Worm (Caenorhabditis elegans) whole organism, L4 larva: Measurements from ENCODE around the gene R09D1.12.

Source experiments
- F37D6.2 ChIP-seq: sonication (generic microtip); optimal IDR thresholded peaks from 2 replicates; lab custom pipeline; 2016; ENCODE audit warnings: mild to moderate bottlenecking, missing genetic modification characterization, missing compliant biosample characterization
- R02D3.7 ChIP-seq: fragments of 150-350 bp; sonication (generic microtip); optimal IDR thresholded peaks from 3 replicates; lab custom pipeline; 2014; ENCODE audit warnings: missing biosample characterization, missing genetic modification characterization
- T26A8.4 ChIP-seq: fragments of 200-800 bp; sonication (Bioruptor generic); IDR thresholded peaks from 2 replicates; pipeline ENCODE4 v1.3.6; 2022; ENCODE audit warnings: missing genetic modification characterization, missing compliant biosample characterization
- Y75B8A.6 ChIP-seq: fragments of 200-800 bp; sonication (Bioruptor generic); IDR thresholded peaks from 2 replicates; pipeline ENCODE4 v1.3.6; 2022; ENCODE audit warnings: missing genetic modification reagents, missing genetic modification characterization, missing compliant biosample characterization
- aha-1 ChIP-seq: fragments of 150-350 bp; peaks from one replicate; lab custom pipeline; 2014; ENCODE audit warnings: missing biosample characterization, missing genetic modification characterization
- ama-1 ChIP-seq: fragments of 150-350 bp; optimal IDR thresholded peaks from 2 replicates; lab custom pipeline; 2014; ENCODE audit warnings: inconsistent platforms, mixed read lengths
- arid-1 ChIP-seq: fragments of 200-800 bp; sonication (Bioruptor generic); conservative IDR thresholded peaks from 2 replicates; pipeline ENCODE4 v1.3.6; 2022; ENCODE audit warnings: missing genetic modification reagents, missing genetic modification characterization, missing compliant biosample characterization
- attf-4 ChIP-seq: sonication (generic microtip); optimal IDR thresholded peaks from 3 replicates; lab custom pipeline; 2017; ENCODE audit warnings: missing biosample characterization, missing genetic modification characterization
- ceh-28 ChIP-seq: fragments of 150-350 bp; optimal IDR thresholded peaks from 2 replicates; lab custom pipeline; 2014; ENCODE audit warnings: missing biosample characterization, missing genetic modification reagents, missing genetic modification characterization
- ceh-62 ChIP-seq: sonication (generic microtip); optimal IDR thresholded peaks from 2 replicates; lab custom pipeline; 2017; ENCODE audit warnings: missing biosample characterization, missing genetic modification characterization
- ces-1 ChIP-seq: fragments of 150-350 bp; sonication (generic microtip); optimal IDR thresholded peaks from 4 replicates; lab custom pipeline; 2014; ENCODE audit warnings: missing biosample characterization, missing genetic modification reagents, missing genetic modification characterization
- dmd-9 ChIP-seq: fragments of 200-800 bp; sonication (Bioruptor generic); IDR thresholded peaks from 2 replicates; pipeline ENCODE4 v1.3.6; 2022; ENCODE audit warnings: missing genetic modification reagents, missing genetic modification characterization, missing compliant biosample characterization
- dpl-1 ChIP-seq: fragments of 150-350 bp; optimal IDR thresholded peaks from 2 replicates; lab custom pipeline; 2014; ENCODE audit warnings: missing biosample characterization, missing genetic modification reagents, missing genetic modification characterization
- duxl-1 ChIP-seq: sonication (generic microtip); optimal IDR thresholded peaks from 2 replicates; lab custom pipeline; 2016; ENCODE audit warnings: mild to moderate bottlenecking, missing genetic modification characterization, moderate library complexity, missing compliant biosample characterization; ENCODE audit not compliant: poor library complexity
- hif-1 ChIP-seq, 2 experiments: sonication (generic microtip); optimal IDR thresholded peaks; 2 replicates each; lab custom pipeline; 2016 to 2017; ENCODE audit warnings: missing compliant biosample characterization in 2 of 2, missing genetic modification characterization in 2 of 2, missing genetic modification reagents in 2 of 2, missing genotype in 2 of 2, mild to moderate bottlenecking in 1 of 2
- hlh-30 ChIP-seq: sonication (generic microtip); optimal IDR thresholded peaks from 2 replicates; lab custom pipeline; 2017; ENCODE audit warnings: antibody characterized with exemption, mild to moderate bottlenecking, missing genetic modification characterization, missing compliant biosample characterization; ENCODE audit not compliant: insufficient read depth
- hmg-1.1 ChIP-seq: fragments of 200-800 bp; sonication (Bioruptor generic); IDR thresholded peaks from 2 replicates; pipeline ENCODE4 v1.3.6; 2022; ENCODE audit warnings: missing genetic modification reagents, missing genetic modification characterization, missing compliant biosample characterization
- jun-1 ChIP-seq: fragments of 150-350 bp; optimal IDR thresholded peaks from 2 replicates; lab custom pipeline; 2014; ENCODE audit warnings: missing biosample characterization, missing genetic modification reagents, missing genetic modification characterization
- lim-7 ChIP-seq: fragments of 200-800 bp; sonication (Bioruptor generic); IDR thresholded peaks from 2 replicates; pipeline ENCODE4 v1.3.6; 2022; ENCODE audit warnings: missing genetic modification characterization, missing compliant biosample characterization
- lin-1 ChIP-seq: fragments of 200-800 bp; sonication (Bioruptor generic); IDR thresholded peaks from 2 replicates; pipeline ENCODE4 v1.3.6; 2022; ENCODE audit warnings: missing genetic modification reagents, missing genetic modification characterization, missing compliant biosample characterization
- lin-29 ChIP-seq: fragments of 200-800 bp; sonication (Bioruptor generic); IDR thresholded peaks from 2 replicates; pipeline ENCODE4 v1.3.6; 2022; ENCODE audit warnings: missing genetic modification reagents, missing genetic modification characterization, missing compliant biosample characterization
- lin-39 ChIP-seq: fragments of 150-350 bp; optimal IDR thresholded peaks from 2 replicates; lab custom pipeline; 2014; ENCODE audit warnings: missing biosample characterization, missing genetic modification reagents, missing genetic modification characterization
- lir-3 ChIP-seq: sonication (generic microtip); optimal IDR thresholded peaks from 2 replicates; lab custom pipeline; 2016; ENCODE audit warnings: mild to moderate bottlenecking, missing genetic modification characterization, missing compliant biosample characterization
- mes-2 ChIP-seq: sonication (generic microtip); optimal IDR thresholded peaks from 2 replicates; lab custom pipeline; 2016; ENCODE audit warnings: missing genotype, mild to moderate bottlenecking, missing genetic modification characterization, missing compliant biosample characterization; ENCODE audit not compliant: poor library complexity, severe bottlenecking
- mxl-2 ChIP-seq: fragments of 200-800 bp; sonication (Bioruptor generic); conservative IDR thresholded peaks from 2 replicates; pipeline ENCODE4 v1.3.6; 2022; ENCODE audit warnings: missing genetic modification reagents, missing genetic modification characterization, missing compliant biosample characterization
- mxl-3 ChIP-seq: fragments of 200-800 bp; sonication (Bioruptor generic); optimal IDR thresholded peaks from 2 replicates; lab custom pipeline; 2018; ENCODE audit warnings: mild to moderate bottlenecking, missing genetic modification characterization, missing compliant biosample characterization
- nhr-102 ChIP-seq: sonication (generic microtip); optimal IDR thresholded peaks from 2 replicates; lab custom pipeline; 2016; ENCODE audit warnings: mild to moderate bottlenecking, missing genetic modification characterization, moderate library complexity, missing compliant biosample characterization
- nhr-28 ChIP-seq: fragments of 150-350 bp; optimal IDR thresholded peaks from 2 replicates; lab custom pipeline; 2014; ENCODE audit warnings: missing biosample characterization, missing genetic modification characterization
- nhr-41 ChIP-seq: fragments of 200-800 bp; sonication (Bioruptor generic); IDR thresholded peaks from 2 replicates; pipeline ENCODE4 v1.3.6; 2022; ENCODE audit warnings: missing genetic modification reagents, missing genetic modification characterization, missing compliant biosample characterization
- nhr-77 ChIP-seq: fragments of 150-350 bp; optimal IDR thresholded peaks from 2 replicates; lab custom pipeline; 2014; ENCODE audit warnings: missing biosample characterization, missing genetic modification characterization
- sdz-12 ChIP-seq: fragments of 200-800 bp; sonication (Bioruptor generic); optimal IDR thresholded peaks from 2 replicates; lab custom pipeline; 2018; ENCODE audit warnings: mild to moderate bottlenecking, missing genetic modification characterization, missing compliant biosample characterization
- set-16 ChIP-seq: fragments of 200-800 bp; sonication (Bioruptor generic); IDR thresholded peaks from 2 replicates; pipeline ENCODE4 v1.3.6; 2022; ENCODE audit warnings: missing genetic modification reagents, missing genetic modification characterization, missing compliant biosample characterization
- snpc-1.2 ChIP-seq: fragments of 200-800 bp; sonication (Bioruptor generic); IDR thresholded peaks from 2 replicates; pipeline ENCODE4 v1.3.6; 2022; ENCODE audit warnings: missing genetic modification reagents, missing genetic modification characterization, missing compliant biosample characterization
- unc-62 ChIP-seq, 3 experiments: fragments of 150-350 bp in 1 of 3; sonication (generic microtip); optimal IDR thresholded peaks in 2 of 3; peaks in 1 of 3; 1 replicate in 1 of 3; 2 replicates in 2 of 3; lab custom pipeline; 2014 to 2017; ENCODE audit warnings: missing biosample characterization in 3 of 3, missing genetic modification characterization in 3 of 3, missing genetic modification reagents in 3 of 3, missing genotype in 1 of 3
- vab-7 ChIP-seq: fragments of 200-800 bp; sonication (Bioruptor generic); IDR thresholded peaks from 2 replicates; pipeline ENCODE4 v1.3.6; 2022; ENCODE audit warnings: missing genetic modification reagents, missing genetic modification characterization, missing compliant biosample characterization
- zag-1 ChIP-seq: fragments of 150-350 bp; optimal IDR thresholded peaks from 2 replicates; lab custom pipeline; 2014; ENCODE audit warnings: missing biosample characterization, missing genetic modification characterization
- zfp-2 ChIP-seq: sonication (generic microtip); optimal IDR thresholded peaks from 2 replicates; lab custom pipeline; 2016; ENCODE audit warnings: mild to moderate bottlenecking, missing genetic modification characterization, missing compliant biosample characterization
- zip-2 ChIP-seq: fragments of 150-350 bp; optimal IDR thresholded peaks from 2 replicates; lab custom pipeline; 2014; ENCODE audit warnings: missing biosample characterization, missing genetic modification characterization

The R09D1.12 gene

ce11 chrII:9440060-9440459 is 12.0 kb downstream of the R09D1.12 start, which contains the start of gene chil-17:
TSS of gene chil-17 (minus strand) at chrII:9440160.
- TF ChIP-seq ceh-62 (no peak), hlh-30 (tag; lab: Kevin White, UChicago) (no peak), F37D6.2 (no peak), lin-39 (tag; lab: Kevin White, UChicago) (no peak), Y75B8A.6 (GFP tag; lab: Robert Waterston, UW) (no peak), lim-7 (GFP tag; lab: Robert Waterston, UW) (no peak), zfp-2 (no peak), mxl-3 (GFP tag; lab: Kevin White, UChicago) (no peak), nhr-77 (tag; lab: Kevin White, UChicago) (no peak)

- TF ChIP-seq zip-2 (tag; lab: Kevin White, UChicago), result no peak
- no peak for TF ChIP-seq nhr-28
- no peak for TF ChIP-seq ceh-28 (tag; lab: Kevin White, UChicago)
- no peak for TF ChIP-seq nhr-41 (GFP tag; lab: Robert Waterston, UW)
- no peak for TF ChIP-seq lin-29 (GFP tag; lab: Robert Waterston, UW)
- no peak for TF ChIP-seq dpl-1
- TF ChIP-seq arid-1 (GFP tag; lab: Robert Waterston, UW), result no peak
- TF ChIP-seq sdz-12, result no peak
- TF ChIP-seq aha-1 (tag; lab: Kevin White, UChicago), result peak; percentile 3
- no peak for TF ChIP-seq R02D3.7 (tag; lab: Kevin White, UChicago)
- no peak for TF ChIP-seq jun-1 (tag; lab: Kevin White, UChicago)
- no peak for TF ChIP-seq zag-1 (tag; lab: Kevin White, UChicago)
- peak in 1 of 2 experiments; percentile 91 for TF ChIP-seq unc-62 (GFP tag; optimal IDR thresholded peaks at IDR 0.05 in 1 of 2; lab: Kevin White, UChicago)
- no peak for TF ChIP-seq unc-62 (tag; optimal IDR thresholded peaks at IDR 0.05; lab: Kevin White, UChicago)
- TF ChIP-seq mes-2 (tag; lab: Kevin White, UChicago), result no peak
- TF ChIP-seq duxl-1 (tag; lab: Kevin White, UChicago), result no peak
These were observed 13.2 kb downstream of the R09D1.12 start for ce11 chrII:9438853-9439252.

ce11 chrII:9438227-9438626 is 13.8 kb downstream of the R09D1.12 start, which contains the start of gene chil-13:
TSS of gene chil-13 (minus strand) at chrII:9438327.
- no peak for TF ChIP-seq dmd-9 (GFP tag; lab: Robert Waterston, UW)
- no peak for TF ChIP-seq F37D6.2
- TF ChIP-seq lir-3 (tag; lab: Kevin White, UChicago), result no peak
- no peak for TF ChIP-seq mxl-2 (GFP tag; lab: Robert Waterston, UW)
- no peak for TF ChIP-seq lin-1 (GFP tag; lab: Robert Waterston, UW)
- TF ChIP-seq nhr-41 (GFP tag; lab: Robert Waterston, UW), result no peak

- TF ChIP-seq T26A8.4 (GFP tag; lab: Robert Waterston, UW) (no peak), hmg-1.1 (no peak), hif-1 (tag; optimal IDR thresholded peaks at IDR 0.05; lab: Kevin White, UChicago) (no peak), nhr-102 (no peak), dmd-9 (GFP tag; lab: Robert Waterston, UW) (no peak), lin-39 (tag; lab: Kevin White, UChicago) (no peak), aha-1 (tag; lab: Kevin White, UChicago) (no peak), set-16 (GFP tag; lab: Robert Waterston, UW) (no peak), vab-7 (no peak), zag-1 (tag; lab: Kevin White, UChicago) (no peak), ama-1 (lab: Kevin White, UChicago) (no peak), ces-1 (GFP tag; lab: Kevin White, UChicago) (no peak), attf-4 (tag; lab: Kevin White, UChicago) (no peak), snpc-1.2 (GFP tag; lab: Robert Waterston, UW) (no peak)
These were observed 16.1 kb downstream of the R09D1.12 start, which contains the start of gene kin-16 for ce11 chrII:9436009-9436408. TSS of gene kin-16 (minus strand) at chrII:9436109.
